Worm (Caenorhabditis elegans): ENCODE results near the gene ucr-2.3.

ucr-2.3 gene

ce11 chrIII:901600-902250 is 22.1 kb downstream of the ucr-2.3 start:
- TF ChIP-seq tbx-11 (GFP tag; IDR thresholded peaks at IDR 0.05) (no peak), ceh-36 (tag; optimal IDR thresholded peaks at IDR 0.05) (no peak), tra-4 (tag; optimal IDR thresholded peaks at IDR 0.05) (no peak), pes-1 (GFP tag; IDR thresholded peaks at IDR 0.05) (no peak), ama-1 (optimal IDR thresholded peaks at IDR 0.05) (no peak), ets-7 (tag; optimal IDR thresholded peaks at IDR 0.05) (no peak), hnd-1 (tag; optimal IDR thresholded peaks at IDR 0.05) (no peak), scrt-1 (GFP tag; IDR thresholded peaks at IDR 0.05) (no peak), F13C5.2 (tag; optimal IDR thresholded peaks at IDR 0.05) (no peak), sea-1 (GFP tag; conservative IDR thresholded peaks at IDR 0.05) (no peak), ceh-13 (GFP tag; optimal IDR thresholded peaks at IDR 0.05) (no peak), tbx-37 (GFP tag; conservative IDR thresholded peaks at IDR 0.05) (no peak), hmg-4 (GFP tag; optimal IDR thresholded peaks at IDR 0.05) (no peak), aly-1 (tag; optimal IDR thresholded peaks at IDR 0.05) (no peak), B0310.2 (tag; optimal IDR thresholded peaks at IDR 0.05) (no peak), flt-1 (GFP tag; IDR thresholded peaks at IDR 0.05) (no peak), hmbx-1 (tag; optimal IDR thresholded peaks at IDR 0.05) (no peak)

- TF ChIP-seq tra-4 (tag; optimal IDR thresholded peaks at IDR 0.05) (no peak), F13C5.2 (tag; optimal IDR thresholded peaks at IDR 0.05) (no peak), hmbx-1 (tag; optimal IDR thresholded peaks at IDR 0.05) (no peak), aly-1 (tag; optimal IDR thresholded peaks at IDR 0.05) (no peak), pes-1 (GFP tag; IDR thresholded peaks at IDR 0.05) (no peak), hnd-1 (tag; optimal IDR thresholded peaks at IDR 0.05) (no peak), ama-1 (optimal IDR thresholded peaks at IDR 0.05) (no peak), flt-1 (GFP tag; IDR thresholded peaks at IDR 0.05) (no peak), tbx-11 (GFP tag; IDR thresholded peaks at IDR 0.05) (no peak), scrt-1 (GFP tag; IDR thresholded peaks at IDR 0.05) (no peak), ceh-13 (GFP tag; optimal IDR thresholded peaks at IDR 0.05) (no peak), ets-7 (tag; optimal IDR thresholded peaks at IDR 0.05) (no peak), tbx-37 (GFP tag; conservative IDR thresholded peaks at IDR 0.05) (no peak), sea-1 (GFP tag; conservative IDR thresholded peaks at IDR 0.05) (no peak), ceh-36 (tag; optimal IDR thresholded peaks at IDR 0.05) (no peak)
Measured at ce11 chrIII:907311-907710, 27.7 kb downstream of the ucr-2.3 start, which contains the start of gene F23H11.4. F23H11.4 (minus strand) TSS chrIII:907539.

ce11 chrIII:907990-908389 is 28.3 kb downstream of the ucr-2.3 start:
- TF ChIP-seq sea-1 (GFP tag; conservative IDR thresholded peaks at IDR 0.05), result no peak
- TF ChIP-seq hmbx-1 (tag; optimal IDR thresholded peaks at IDR 0.05), result no peak
- no peak for TF ChIP-seq hmg-4 (GFP tag; optimal IDR thresholded peaks at IDR 0.05)
- TF ChIP-seq ama-1 (optimal IDR thresholded peaks at IDR 0.05), result no peak
- TF ChIP-seq pes-1 (GFP tag; IDR thresholded peaks at IDR 0.05), result no peak
- no peak for TF ChIP-seq F13C5.2 (tag; optimal IDR thresholded peaks at IDR 0.05)
- no peak for TF ChIP-seq aly-1 (tag; optimal IDR thresholded peaks at IDR 0.05)
- TF ChIP-seq tra-4 (tag; optimal IDR thresholded peaks at IDR 0.05), result no peak
- TF ChIP-seq flt-1 (GFP tag; IDR thresholded peaks at IDR 0.05), result no peak
- TF ChIP-seq ets-7 (tag; optimal IDR thresholded peaks at IDR 0.05), result no peak
- no peak for TF ChIP-seq B0310.2 (tag; optimal IDR thresholded peaks at IDR 0.05)
- TF ChIP-seq ceh-36 (tag; optimal IDR thresholded peaks at IDR 0.05), result no peak
- no peak for TF ChIP-seq ceh-13 (GFP tag; optimal IDR thresholded peaks at IDR 0.05)

- no peak for TF ChIP-seq F13C5.2 (tag; optimal IDR thresholded peaks at IDR 0.05)
- no peak for TF ChIP-seq ceh-36 (tag; optimal IDR thresholded peaks at IDR 0.05)
- no peak for TF ChIP-seq scrt-1 (GFP tag; IDR thresholded peaks at IDR 0.05)
- TF ChIP-seq B0310.2 (tag; optimal IDR thresholded peaks at IDR 0.05), result no peak
- TF ChIP-seq pes-1 (GFP tag; IDR thresholded peaks at IDR 0.05), result no peak
- no peak for TF ChIP-seq tbx-11 (GFP tag; IDR thresholded peaks at IDR 0.05)
- no peak for TF ChIP-seq flt-1 (GFP tag; IDR thresholded peaks at IDR 0.05)
- TF ChIP-seq hmg-4 (GFP tag; optimal IDR thresholded peaks at IDR 0.05), result no peak
- no peak for TF ChIP-seq ets-7 (tag; optimal IDR thresholded peaks at IDR 0.05)
- TF ChIP-seq hmbx-1 (tag; optimal IDR thresholded peaks at IDR 0.05), result no peak
- no peak for TF ChIP-seq tbx-37 (GFP tag; conservative IDR thresholded peaks at IDR 0.05)
- no peak for TF ChIP-seq hnd-1 (tag; optimal IDR thresholded peaks at IDR 0.05)
- no peak for TF ChIP-seq ama-1 (optimal IDR thresholded peaks at IDR 0.05)
- TF ChIP-seq aly-1 (tag; optimal IDR thresholded peaks at IDR 0.05), result no peak
- TF ChIP-seq ceh-13 (GFP tag; optimal IDR thresholded peaks at IDR 0.05), result no peak
Measured at ce11 chrIII:909540-909939, 29.9 kb downstream of the ucr-2.3 start, which contains the start of gene crls-1. crls-1 (minus strand) TSS chrIII:909902.

ce11 chrIII:910540-911311 is 31.1 kb downstream of the ucr-2.3 start, which contains the start of the genes F23H11.5 and bra-2:
F23H11.5 (minus strand) TSS chrIII:910590.
bra-2 (plus strand) TSS chrIII:911261.
- TF ChIP-seq ama-1 (optimal IDR thresholded peaks at IDR 0.05), result no peak
- no peak for TF ChIP-seq B0310.2 (tag; optimal IDR thresholded peaks at IDR 0.05)

ce11 chrIII:916897-917296 is 37.2 kb downstream of the ucr-2.3 start, which contains the start of gene idpp-13:
idpp-13 (minus strand) TSS chrIII:916997.
- TF ChIP-seq sea-1 (GFP tag; conservative IDR thresholded peaks at IDR 0.05), result no peak
- TF ChIP-seq hmg-4 (GFP tag; optimal IDR thresholded peaks at IDR 0.05), result no peak
- TF ChIP-seq B0310.2 (tag; optimal IDR thresholded peaks at IDR 0.05), result no peak
- no peak for TF ChIP-seq tra-4 (tag; optimal IDR thresholded peaks at IDR 0.05)
- no peak for TF ChIP-seq scrt-1 (GFP tag; IDR thresholded peaks at IDR 0.05)
- no peak for TF ChIP-seq ama-1 (optimal IDR thresholded peaks at IDR 0.05)
- TF ChIP-seq ceh-13 (GFP tag; optimal IDR thresholded peaks at IDR 0.05), result no peak
- TF ChIP-seq hmbx-1 (tag; optimal IDR thresholded peaks at IDR 0.05), result no peak
- no peak for TF ChIP-seq pes-1 (GFP tag; IDR thresholded peaks at IDR 0.05)
- TF ChIP-seq aly-1 (tag; optimal IDR thresholded peaks at IDR 0.05), result no peak
- no peak for TF ChIP-seq tbx-37 (GFP tag; conservative IDR thresholded peaks at IDR 0.05)
- TF ChIP-seq hnd-1 (tag; optimal IDR thresholded peaks at IDR 0.05), result no peak
- TF ChIP-seq ceh-36 (tag; optimal IDR thresholded peaks at IDR 0.05), result no peak

All from whole organism, early embryonic.